Fruit fly (Drosophila melanogaster): ENCODE results near the gene Mst85C.

- TF ChIP-seq Vsx2 (GFP tag; optimal IDR thresholded peaks at IDR 0.05; ENCODE audit: partially characterized antibody) = no peak
- TF ChIP-seq lola (GFP tag; optimal IDR thresholded peaks at IDR 0.05) = no peak
- TF ChIP-seq Abd-B (GFP tag; optimal IDR thresholded peaks at IDR 0.05) = no peak
- TF ChIP-seq pan (optimal IDR thresholded peaks at IDR 0.05) = no peak
Observed at dm6 chr3R:9062756-9063155, 14.3 kb downstream of the Mst85C start.

All from whole organism, wandering third instar larva.